Fruit fly (Drosophila melanogaster) whole organism, embryonic: Measurements from ENCODE around the gene Eip63E.
A peak's percentile ranks its signal among the peaks of the same experiment; 100 is the strongest.

ENCODE experiments used
- CG11504 ChIP-seq: fragments of 200-800 bp; sonication (Bioruptor generic); optimal IDR thresholded peaks from 3 replicates; lab custom pipeline; 2019; ENCODE audit warnings: missing biosample characterization, mild to moderate bottlenecking, missing genetic modification characterization, moderate library complexity
- CG12236 ChIP-seq: fragments of 200-800 bp; sonication (Bioruptor generic); optimal IDR thresholded peaks from 2 replicates; lab custom pipeline; 2016; ENCODE audit warnings: missing biosample characterization, missing genetic modification characterization
- CG12391 ChIP-seq: fragments of 200-800 bp; sonication (Bioruptor generic); optimal IDR thresholded peaks from 3 replicates; lab custom pipeline; 2018; ENCODE audit warnings: missing biosample characterization, mild to moderate bottlenecking, missing genetic modification characterization, moderate library complexity
- CG13287 ChIP-seq: fragments of 200-800 bp; sonication (Bioruptor generic); IDR thresholded peaks from 2 replicates; pipeline ENCODE4 v1.3.6; 2022; ENCODE audit warnings: missing biosample characterization, missing genetic modification characterization; ENCODE audit not compliant: partially characterized antibody
- CG14014 ChIP-seq: fragments of 200-800 bp; sonication (Bioruptor generic); IDR thresholded peaks from 2 replicates; pipeline ENCODE4 v1.3.6; 2022; ENCODE audit warnings: missing biosample characterization, missing genetic modification characterization
- CG15479 ChIP-seq: fragments of 200-800 bp; sonication (Bioruptor generic); optimal IDR thresholded peaks from 3 replicates; lab custom pipeline; 2019; ENCODE audit warnings: missing biosample characterization, mild to moderate bottlenecking, missing genetic modification characterization, moderate library complexity
- CG1647 ChIP-seq: fragments of 200-800 bp; sonication (Bioruptor generic); optimal IDR thresholded peaks from 3 replicates; lab custom pipeline; 2016; ENCODE audit warnings: missing biosample characterization, missing genetic modification characterization
- CG17361 ChIP-seq: fragments of 200-800 bp; sonication (Bioruptor generic); IDR thresholded peaks from 3 replicates; pipeline ENCODE4 v1.3.6; 2022; ENCODE audit warnings: missing biosample characterization, missing genetic modification characterization
- CG33213 ChIP-seq: fragments of 200-800 bp; sonication (Bioruptor generic); optimal IDR thresholded peaks from 3 replicates; lab custom pipeline; 2016; ENCODE audit warnings: missing biosample characterization, missing genetic modification characterization
- CG6175 ChIP-seq: fragments of 200-800 bp; sonication (Bioruptor generic); IDR thresholded peaks from 3 replicates; pipeline ENCODE4 v1.3.6; 2022; ENCODE audit warnings: missing biosample characterization, missing genetic modification characterization
- CG6654 ChIP-seq: fragments of 200-800 bp; sonication (Bioruptor generic); optimal IDR thresholded peaks from 2 replicates; lab custom pipeline; 2017; ENCODE audit warnings: missing biosample characterization, mild to moderate bottlenecking, missing genetic modification characterization
- CG6791 ChIP-seq: fragments of 200-800 bp; sonication (Bioruptor generic); IDR thresholded peaks from 3 replicates; pipeline ENCODE4 v1.3.6; 2022; ENCODE audit warnings: missing biosample characterization, missing genetic modification characterization; ENCODE audit not compliant: partially characterized antibody
- CG7963 ChIP-seq: fragments of 200-800 bp; sonication (Bioruptor generic); IDR thresholded peaks from 3 replicates; pipeline ENCODE4 v1.3.6; 2022; ENCODE audit warnings: missing biosample characterization, missing genetic modification characterization; ENCODE audit not compliant: partially characterized antibody
- Dref ChIP-seq: fragments of 200-800 bp; sonication (Bioruptor generic); IDR thresholded peaks from 2 replicates; pipeline ENCODE4 v1.3.6; 2022; ENCODE audit warnings: missing biosample characterization, missing genetic modification characterization
- E2f2 ChIP-seq: fragments of 200-800 bp; sonication (Bioruptor generic); IDR thresholded peaks from 2 replicates; pipeline ENCODE4 v1.3.6; 2022; ENCODE audit warnings: missing biosample characterization, missing genetic modification characterization
- Ets65A ChIP-seq: fragments of 200-800 bp; sonication (Bioruptor generic); peaks from one replicate; lab custom pipeline; 2016; ENCODE audit warnings: missing biosample characterization, missing genetic modification characterization
- GATAe ChIP-seq: fragments of 200-800 bp; sonication (Bioruptor generic); conservative IDR thresholded peaks from 2 replicates; pipeline ENCODE4 v1.3.6; 2022; ENCODE audit warnings: missing biosample characterization, missing genetic modification characterization
- H2.0 ChIP-seq: fragments of 200-800 bp; sonication (Bioruptor generic); IDR thresholded peaks from 2 replicates; pipeline ENCODE4 v1.3.6; 2022; ENCODE audit warnings: missing biosample characterization, missing genetic modification characterization
- Kr ChIP-seq: fragments of 200-800 bp; sonication (Bioruptor generic); optimal IDR thresholded peaks from 2 replicates; lab custom pipeline; 2017; ENCODE audit warnings: missing biosample characterization, mild to moderate bottlenecking, missing genetic modification characterization
- Nf-YB ChIP-seq: fragments of 200-800 bp; sonication (Bioruptor generic); optimal IDR thresholded peaks from 3 replicates; lab custom pipeline; 2019; ENCODE audit warnings: missing biosample characterization, mild to moderate bottlenecking, missing genetic modification characterization, moderate library complexity
- PHDP ChIP-seq: fragments of 200-800 bp; sonication (Bioruptor generic); optimal IDR thresholded peaks from 3 replicates; lab custom pipeline; 2018; ENCODE audit warnings: missing biosample characterization, mild to moderate bottlenecking, missing genetic modification characterization, moderate library complexity
- Pdp1 ChIP-seq, 2 experiments: fragments of 200-800 bp; sonication (Bioruptor generic); optimal IDR thresholded peaks; 3 replicates each; lab custom pipeline; 2016; ENCODE audit warnings: missing biosample characterization in 2 of 2, missing genetic modification characterization in 2 of 2, mild to moderate bottlenecking in 1 of 2, moderate library complexity in 1 of 2
- Sox102F ChIP-seq: fragments of 200-800 bp; sonication (Bioruptor generic); optimal IDR thresholded peaks from 2 replicates; lab custom pipeline; 2018; ENCODE audit warnings: missing biosample characterization, mild to moderate bottlenecking, missing genetic modification characterization, moderate library complexity
- Sry-δ ChIP-seq: fragments of 200-800 bp; sonication (Bioruptor generic); optimal IDR thresholded peaks from 2 replicates; lab custom pipeline; 2016; ENCODE audit warnings: missing biosample characterization, missing genetic modification characterization
- Tbp ChIP-seq: fragments of >200 bp; optimal IDR thresholded peaks from 2 replicates; lab custom pipeline; 2018; ENCODE audit warnings: missing biosample characterization, missing genetic modification characterization
- abd-A ChIP-seq: fragments of 200-800 bp; sonication (Bioruptor generic); optimal IDR thresholded peaks from 3 replicates; lab custom pipeline; 2019; ENCODE audit warnings: missing biosample characterization, mild to moderate bottlenecking, missing genetic modification characterization, moderate library complexity
- chm ChIP-seq: fragments of 200-800 bp; sonication (Bioruptor generic); IDR thresholded peaks from 2 replicates; pipeline ENCODE4 v1.3.6; 2022; ENCODE audit warnings: missing biosample characterization, missing genetic modification characterization
- dimm ChIP-seq: fragments of 200-800 bp; sonication (Bioruptor generic); IDR thresholded peaks from 2 replicates; pipeline ENCODE4 v1.3.6; 2022; ENCODE audit warnings: missing biosample characterization, missing genetic modification characterization
- disco-r ChIP-seq: fragments of 200-800 bp; sonication (Bioruptor generic); optimal IDR thresholded peaks from 2 replicates; lab custom pipeline; 2016; ENCODE audit warnings: missing biosample characterization, missing genetic modification characterization
- dpn ChIP-seq, 2 experiments: fragments of 200-800 bp; sonication (Bioruptor generic); optimal IDR thresholded peaks; 3 replicates each; lab custom pipeline; 2016; ENCODE audit warnings: missing biosample characterization in 2 of 2, missing genetic modification characterization in 2 of 2
- emc ChIP-seq: fragments of 200-800 bp; sonication (Bioruptor generic); optimal IDR thresholded peaks from 2 replicates; lab custom pipeline; 2016; ENCODE audit warnings: missing biosample characterization, missing genetic modification characterization
- insv ChIP-seq, 2 experiments: fragments of 200-800 bp; sonication (Bioruptor generic); optimal IDR thresholded peaks; 3 replicates each; lab custom pipeline; 2016 to 2018; ENCODE audit warnings: missing biosample characterization in 2 of 2, missing genetic modification characterization in 2 of 2
- jigr1 ChIP-seq: fragments of 200-800 bp; sonication (Bioruptor generic); IDR thresholded peaks from 3 replicates; pipeline ENCODE4 v1.3.6; 2022; ENCODE audit warnings: missing biosample characterization, missing genetic modification characterization
- nmo ChIP-seq: fragments of 200-800 bp; sonication (Bioruptor generic); optimal IDR thresholded peaks from 2 replicates; lab custom pipeline; 2018; ENCODE audit warnings: missing biosample characterization, mild to moderate bottlenecking, missing genetic modification characterization, moderate library complexity
- org-1 ChIP-seq: fragments of 200-800 bp; sonication (Bioruptor generic); optimal IDR thresholded peaks from 2 replicates; lab custom pipeline; 2017; ENCODE audit warnings: missing biosample characterization, missing genetic modification characterization
- pfk ChIP-seq: fragments of 200-800 bp; sonication (Bioruptor generic); optimal IDR thresholded peaks from 2 replicates; lab custom pipeline; 2018; ENCODE audit warnings: missing biosample characterization, mild to moderate bottlenecking, missing genetic modification characterization, moderate library complexity
- pros ChIP-seq: fragments of 200-800 bp; sonication (Bioruptor generic); optimal IDR thresholded peaks from 3 replicates; lab custom pipeline; 2019; ENCODE audit warnings: missing biosample characterization, mild to moderate bottlenecking, missing genetic modification characterization, moderate library complexity
- row ChIP-seq: fragments of 200-800 bp; sonication (Bioruptor generic); IDR thresholded peaks from 3 replicates; pipeline ENCODE4 v1.3.6; 2022; ENCODE audit warnings: missing biosample characterization, missing genetic modification characterization
- sens ChIP-seq: fragments of 200-800 bp; sonication (Bioruptor generic); peaks from one replicate; lab custom pipeline; 2016; ENCODE audit warnings: missing biosample characterization, missing genetic modification characterization
- shn ChIP-seq: fragments of 200-800 bp; sonication (Bioruptor generic); optimal IDR thresholded peaks from 3 replicates; lab custom pipeline; 2016; ENCODE audit warnings: missing biosample characterization, missing genetic modification characterization
- trem ChIP-seq: fragments of 200-800 bp; optimal IDR thresholded peaks from 3 replicates; lab custom pipeline; 2019; ENCODE audit warnings: missing biosample characterization, mild to moderate bottlenecking, missing genetic modification characterization, moderate library complexity
- wdn ChIP-seq: fragments of 200-800 bp; sonication (Bioruptor generic); IDR thresholded peaks from 2 replicates; pipeline ENCODE4 v1.3.6; 2022; ENCODE audit warnings: missing biosample characterization, missing genetic modification characterization

The Eip63E gene

DNA sequence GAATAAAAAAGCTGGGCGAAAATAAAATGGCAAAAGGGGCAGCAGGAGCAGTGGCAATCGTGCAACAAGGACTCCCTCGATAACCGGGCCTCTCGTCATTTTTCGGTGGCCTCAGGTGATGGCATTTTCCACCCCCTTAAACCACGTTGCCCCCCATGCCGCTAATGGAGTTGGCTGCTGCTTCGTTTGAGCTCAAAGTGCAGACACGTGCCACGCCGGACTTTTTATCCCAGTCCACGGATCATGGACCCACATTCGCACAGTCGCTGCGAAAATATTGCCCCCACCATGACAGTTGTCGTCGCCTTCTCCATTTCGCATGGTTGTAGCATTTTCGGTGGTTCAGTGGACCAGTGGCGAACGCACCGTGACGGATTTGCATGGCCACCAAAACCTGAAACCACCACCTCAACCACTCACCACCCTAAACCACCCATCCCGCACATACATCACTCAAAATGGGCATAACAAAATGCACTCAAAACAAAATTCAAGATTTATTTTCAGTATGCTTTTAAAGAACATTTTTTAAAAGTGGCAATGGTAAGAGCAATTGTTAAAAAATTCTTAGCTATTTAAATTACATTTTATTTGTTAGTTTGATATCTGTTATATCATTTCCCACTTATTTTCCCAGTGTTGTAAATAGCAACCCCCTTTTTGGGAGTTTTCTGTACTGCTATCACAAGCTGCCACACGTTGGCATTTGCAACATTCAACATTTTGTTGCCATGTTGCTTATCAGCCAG, 51.4 kb downstream of the Eip63E start (continued):
- TF ChIP-seq disco-r (GFP tag; lab: Kevin White, UChicago): no peak
- no peak for TF ChIP-seq CG6791
- peak; percentile 16 for TF ChIP-seq shn (GFP tag; lab: Kevin White, UChicago)
- peak; percentile 51; the same call in 1 of the 2 replicates for TF ChIP-seq H2.0 (GFP tag; lab: Robert Waterston, UW)
- peak; percentile 82 for TF ChIP-seq nmo
- no peak for TF ChIP-seq CG13287 (GFP tag; lab: Robert Waterston, UW)
- peak; percentile 86 for TF ChIP-seq Sox102F (GFP tag; lab: Kevin White, UChicago)

DNA sequence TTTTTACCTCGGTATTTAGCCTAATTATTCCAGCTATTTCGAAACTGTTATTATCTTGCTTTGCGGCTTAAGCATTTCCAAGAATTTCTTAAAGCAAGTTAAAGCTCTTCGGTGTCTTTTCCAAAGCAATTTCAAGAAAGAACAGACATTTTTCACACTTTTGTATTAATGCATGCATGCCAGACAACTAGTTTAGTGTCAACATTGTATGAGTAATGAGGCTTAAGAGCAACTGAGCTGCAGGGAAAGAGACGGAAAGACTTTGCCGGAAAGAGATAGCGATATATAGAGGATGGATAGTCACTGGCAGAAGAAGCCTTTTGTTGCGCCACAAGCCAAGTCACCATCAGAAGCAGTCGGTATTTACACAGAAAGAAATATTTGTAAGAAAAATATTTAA, 53.6 kb downstream of the Eip63E start:
- peak; percentile 62 for TF ChIP-seq CG6654 (GFP tag; lab: Kevin White, UChicago)
- TF ChIP-seq Nf-YB (GFP tag; lab: Kevin White, UChicago): no peak

DNA sequence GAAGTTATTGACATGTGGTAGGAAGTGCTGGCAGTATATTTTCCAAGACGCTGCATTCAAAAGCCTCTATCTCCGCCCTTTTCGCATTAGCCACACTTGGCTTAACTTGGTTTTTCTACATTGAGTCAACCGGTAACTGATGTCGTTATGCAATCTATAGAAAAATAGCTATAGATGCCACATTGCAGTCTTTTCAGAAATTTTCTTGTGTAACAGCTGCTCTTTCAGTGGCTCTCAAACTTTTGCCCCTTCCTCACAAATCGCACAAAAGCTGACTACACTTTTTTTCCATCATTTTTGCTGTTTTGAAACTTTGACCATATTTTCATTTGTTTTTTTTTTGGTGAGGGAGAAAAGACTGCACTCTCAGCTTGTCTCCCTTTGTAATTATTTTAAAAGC, 55.1 kb downstream of the Eip63E start:
- TF ChIP-seq PHDP (tag; lab: Kevin White, UChicago) (no peak), CG6654 (GFP tag; lab: Kevin White, UChicago) (peak; percentile 95), CG33213 (GFP tag; lab: Kevin White, UChicago) (no peak), pfk (no peak), Kr (GFP tag; lab: Kevin White, UChicago) (no peak), jigr1 (GFP tag; lab: Robert Waterston, UW) (no peak), org-1 (no peak), Pdp1 (GFP tag; optimal IDR thresholded peaks at IDR 0.05; lab: Kevin White, UChicago) (peak in 1 of 2 experiments; percentile 76), CG1647 (GFP tag; lab: Kevin White, UChicago) (no peak), GATAe (GFP tag; lab: Robert Waterston, UW) (no peak), trem (tag; lab: Kevin White, UChicago) (no peak), CG11504 (tag; lab: Kevin White, UChicago) (peak; percentile 15), Sry-δ (GFP tag; lab: Kevin White, UChicago) (no peak), CG14014 (GFP tag; lab: Robert Waterston, UW) (no peak)

DNA sequence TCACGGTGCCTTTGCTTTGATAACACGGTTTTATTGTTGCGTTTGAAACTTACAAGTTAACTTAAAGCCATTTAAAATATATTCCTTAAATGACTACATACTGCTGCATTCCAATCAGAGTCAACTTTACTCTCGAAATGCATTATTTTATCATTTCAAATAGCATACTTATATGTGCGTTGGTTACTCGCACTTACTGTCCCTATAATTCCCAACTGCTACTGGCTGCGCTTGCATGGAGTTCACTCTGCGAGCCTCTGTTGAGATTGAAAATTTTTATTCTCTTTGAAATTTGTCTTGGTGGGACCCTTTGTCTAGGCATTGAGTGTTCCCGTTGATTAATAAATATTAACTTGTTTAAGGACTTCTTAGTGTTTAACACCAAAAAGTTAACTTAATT, 78.0 kb downstream of the Eip63E start:
- TF ChIP-seq insv (GFP tag; optimal IDR thresholded peaks at IDR 0.05; lab: Kevin White, UChicago) (peak in 1 of 2 experiments; percentile 80), pros (GFP tag; lab: Kevin White, UChicago) (peak; percentile 67), CG6175 (GFP tag; lab: Robert Waterston, UW) (no peak), row (GFP tag; lab: Robert Waterston, UW) (no peak), dpn (GFP tag; optimal IDR thresholded peaks at IDR 0.05; lab: Kevin White, UChicago) (no peak), emc (no peak), CG7963 (no peak), abd-A (tag; lab: Kevin White, UChicago) (no peak), sens (peak; percentile 79), CG17361 (GFP tag; lab: Robert Waterston, UW) (no peak), chm (GFP tag; lab: Robert Waterston, UW) (no peak), CG12236 (GFP tag; lab: Kevin White, UChicago) (no peak), E2f2 (GFP tag; lab: Robert Waterston, UW) (no peak), CG12391 (tag; lab: Kevin White, UChicago) (no peak), Sox102F (GFP tag; lab: Kevin White, UChicago) (no peak), dimm (GFP tag; lab: Robert Waterston, UW) (no peak), CG15479 (GFP tag; lab: Kevin White, UChicago) (no peak), Tbp (GFP tag; lab: Kevin White, UChicago) (peak; percentile 62), wdn (GFP tag; lab: Robert Waterston, UW) (no peak), Dref (GFP tag; lab: Robert Waterston, UW) (no peak), Ets65A (GFP tag; lab: Kevin White, UChicago) (peak; percentile 22)
